Worm (Caenorhabditis elegans) whole organism, late embryonic: ENCODE measurements around the gene C15H11.10.

Experiments used
- C38D4.7 ChIP-seq: fragments of 200-800 bp; sonication (Bioruptor generic); optimal IDR thresholded peaks from 2 replicates; lab custom pipeline; 2018; ENCODE audit warnings: mild to moderate bottlenecking, missing genetic modification characterization, moderate library complexity, missing compliant biosample characterization
- F13H6.1 ChIP-seq: sonication (generic microtip); optimal IDR thresholded peaks from 2 replicates; lab custom pipeline; 2016; ENCODE audit warnings: missing genetic modification characterization, missing compliant biosample characterization
- K09A11.1 ChIP-seq: sonication (generic microtip); optimal IDR thresholded peaks from 2 replicates; lab custom pipeline; 2017; ENCODE audit warnings: antibody characterized with exemption, mild to moderate bottlenecking, missing genetic modification characterization, missing compliant biosample characterization; ENCODE audit not compliant: insufficient read depth
- ama-1 ChIP-seq: fragments of 150-350 bp; optimal IDR thresholded peaks from 2 replicates; lab custom pipeline; 2014
- ceh-18 ChIP-seq: sonication (generic microtip); optimal IDR thresholded peaks from 2 replicates; lab custom pipeline; 2016; ENCODE audit warnings: missing genetic modification characterization, missing compliant biosample characterization
- ceh-19 ChIP-seq: fragments of 200-800 bp; sonication (Bioruptor generic); optimal IDR thresholded peaks from 2 replicates; lab custom pipeline; 2018; ENCODE audit warnings: mild to moderate bottlenecking, missing genetic modification characterization, missing compliant biosample characterization
- ceh-22 ChIP-seq: sonication (generic microtip); optimal IDR thresholded peaks from 2 replicates; lab custom pipeline; 2017; ENCODE audit warnings: missing biosample characterization, missing genetic modification characterization
- ceh-30 ChIP-seq: fragments of 150-350 bp; optimal IDR thresholded peaks from 2 replicates; lab custom pipeline; 2014; ENCODE audit warnings: missing biosample characterization, missing genetic modification characterization
- ceh-34 ChIP-seq: sonication (generic microtip); optimal IDR thresholded peaks from 2 replicates; lab custom pipeline; 2016; ENCODE audit warnings: mild to moderate bottlenecking, missing genetic modification characterization, missing compliant biosample characterization
- che-1 ChIP-seq: sonication (generic microtip); optimal IDR thresholded peaks from 2 replicates; lab custom pipeline; 2016; ENCODE audit warnings: mild to moderate bottlenecking, missing genetic modification characterization, missing compliant biosample characterization
- dmd-4 ChIP-seq: sonication (generic microtip); optimal IDR thresholded peaks from 2 replicates; lab custom pipeline; 2016; ENCODE audit warnings: borderline replicate concordance, missing genetic modification characterization, missing compliant biosample characterization
- ets-4 ChIP-seq: sonication (generic microtip); optimal IDR thresholded peaks from 2 replicates; lab custom pipeline; 2016; ENCODE audit warnings: missing genetic modification characterization, missing compliant biosample characterization
- fkh-10 ChIP-seq: fragments of 150-350 bp; optimal IDR thresholded peaks from 2 replicates; lab custom pipeline; 2014; ENCODE audit warnings: missing biosample characterization, missing genetic modification reagents, missing genetic modification characterization
- hlh-13 ChIP-seq: fragments of 200-800 bp; sonication (Bioruptor generic); optimal IDR thresholded peaks from 2 replicates; lab custom pipeline; 2018; ENCODE audit warnings: mild to moderate bottlenecking, missing genetic modification characterization, missing compliant biosample characterization
- hlh-6 ChIP-seq: sonication (generic microtip); optimal IDR thresholded peaks from 2 replicates; lab custom pipeline; 2016; ENCODE audit warnings: missing genotype, missing genetic modification characterization, missing compliant biosample characterization
- madf-2 ChIP-seq: sonication (generic microtip); optimal IDR thresholded peaks from 2 replicates; lab custom pipeline; 2017; ENCODE audit warnings: missing genetic modification characterization, missing compliant biosample characterization
- nhr-232 ChIP-seq: sonication (generic microtip); optimal IDR thresholded peaks from 2 replicates; lab custom pipeline; 2016; ENCODE audit warnings: missing genetic modification characterization, missing compliant biosample characterization
- odd-2 ChIP-seq: sonication (generic microtip); optimal IDR thresholded peaks from 2 replicates; lab custom pipeline; 2017; ENCODE audit warnings: antibody characterized with exemption, mild to moderate bottlenecking, missing genetic modification characterization, missing compliant biosample characterization
- pag-3 ChIP-seq: sonication (generic microtip); optimal IDR thresholded peaks from 2 replicates; lab custom pipeline; 2016; ENCODE audit warnings: missing compliant biosample characterization, missing genetic modification characterization, borderline replicate concordance
- pat-9 ChIP-seq: fragments of 200-800 bp; sonication (Bioruptor generic); optimal IDR thresholded peaks from 2 replicates; lab custom pipeline; 2018; ENCODE audit warnings: mild to moderate bottlenecking, missing genetic modification characterization, moderate library complexity, missing compliant biosample characterization
- ref-2 ChIP-seq: sonication (generic microtip); optimal IDR thresholded peaks from 2 replicates; lab custom pipeline; 2016; ENCODE audit warnings: missing genetic modification characterization, missing compliant biosample characterization
- sox-2 ChIP-seq: fragments of 200-800 bp; sonication (Bioruptor generic); IDR thresholded peaks from 2 replicates; pipeline ENCODE4 v1.3.6; 2022; ENCODE audit warnings: missing genetic modification reagents, missing genetic modification characterization, missing compliant biosample characterization
- sox-4 ChIP-seq: sonication (generic microtip); optimal IDR thresholded peaks from 2 replicates; lab custom pipeline; 2017; ENCODE audit warnings: mild to moderate bottlenecking, missing genetic modification characterization, inconsistent platforms, missing compliant biosample characterization
- syd-9 ChIP-seq: sonication (generic microtip); optimal IDR thresholded peaks from 2 replicates; lab custom pipeline; 2016; ENCODE audit warnings: mild to moderate bottlenecking, missing genetic modification characterization, moderate library complexity, missing compliant biosample characterization
- tbx-2 ChIP-seq: sonication (generic microtip); optimal IDR thresholded peaks from 2 replicates; lab custom pipeline; 2016; ENCODE audit warnings: missing genetic modification characterization, missing compliant biosample characterization
- tbx-7 ChIP-seq: sonication (generic microtip); optimal IDR thresholded peaks from 2 replicates; lab custom pipeline; 2016; ENCODE audit warnings: missing genotype, missing genetic modification characterization, missing compliant biosample characterization
- unc-3 ChIP-seq, 2 experiments: fragments of 200-800 bp in 1 of 2; sonication (Bioruptor generic) in 1 of 2; sonication (generic microtip) in 1 of 2; conservative IDR thresholded peaks in 1 of 2; optimal IDR thresholded peaks in 1 of 2; 2 replicates each; pipeline versions ENCODE4 v1.3.6 to Lab custom; 2016 to 2022; ENCODE audit warnings: missing compliant biosample characterization in 2 of 2, missing genetic modification characterization in 2 of 2, missing genetic modification reagents in 1 of 2
- unc-42 ChIP-seq: sonication (generic microtip); optimal IDR thresholded peaks from 2 replicates; lab custom pipeline; 2016; ENCODE audit warnings: missing genotype, missing genetic modification characterization, missing compliant biosample characterization
- ztf-16 ChIP-seq: sonication (generic microtip); optimal IDR thresholded peaks from 2 replicates; lab custom pipeline; 2017; ENCODE audit warnings: missing genetic modification characterization, missing compliant biosample characterization

Gene C15H11.10

DNA sequence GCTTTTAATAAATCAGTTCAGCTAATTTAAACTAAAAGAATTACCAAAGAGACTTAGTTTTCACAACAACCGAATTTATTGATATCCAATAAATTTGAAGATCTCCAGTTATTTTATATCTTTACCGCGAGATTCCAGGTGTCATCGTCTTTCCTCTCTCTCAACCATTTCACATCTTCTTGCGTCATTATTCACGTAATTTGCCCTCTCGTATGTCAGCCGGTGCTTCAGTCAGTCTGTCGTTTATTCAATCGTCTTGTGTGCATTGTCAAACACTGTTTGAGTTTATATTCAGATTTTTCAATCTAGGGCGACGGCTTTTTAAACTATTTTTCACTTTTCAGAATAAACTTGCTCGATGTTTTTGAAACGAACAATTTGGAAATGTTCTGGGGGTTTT is 45.4 kb downstream of the C15H11.10 start:
- no peak for TF ChIP-seq ref-2 (tag; lab: Kevin White, UChicago)
- no peak for TF ChIP-seq hlh-13
- no peak for TF ChIP-seq che-1 (tag; lab: Kevin White, UChicago)
- TF ChIP-seq ztf-16 (tag; lab: Kevin White, UChicago): no peak
- no peak for TF ChIP-seq K09A11.1 (tag; lab: Kevin White, UChicago)
- TF ChIP-seq ceh-30 (tag; lab: Kevin White, UChicago): no peak
- TF ChIP-seq ceh-18 (tag; lab: Kevin White, UChicago): no peak
- no peak for TF ChIP-seq ceh-19 (GFP tag; lab: Kevin White, UChicago)
- no peak for TF ChIP-seq tbx-7
- no peak for TF ChIP-seq dmd-4
- no peak for TF ChIP-seq unc-3 (GFP tag; conservative IDR thresholded peaks at IDR 0.05; lab: Robert Waterston, UW)
- TF ChIP-seq unc-3 (tag; optimal IDR thresholded peaks at IDR 0.05; lab: Kevin White, UChicago): no peak
- no peak for TF ChIP-seq hlh-6 (tag; lab: Kevin White, UChicago)
- no peak for TF ChIP-seq sox-4 (tag; lab: Kevin White, UChicago)
- TF ChIP-seq unc-42 (tag; lab: Kevin White, UChicago): no peak

DNA sequence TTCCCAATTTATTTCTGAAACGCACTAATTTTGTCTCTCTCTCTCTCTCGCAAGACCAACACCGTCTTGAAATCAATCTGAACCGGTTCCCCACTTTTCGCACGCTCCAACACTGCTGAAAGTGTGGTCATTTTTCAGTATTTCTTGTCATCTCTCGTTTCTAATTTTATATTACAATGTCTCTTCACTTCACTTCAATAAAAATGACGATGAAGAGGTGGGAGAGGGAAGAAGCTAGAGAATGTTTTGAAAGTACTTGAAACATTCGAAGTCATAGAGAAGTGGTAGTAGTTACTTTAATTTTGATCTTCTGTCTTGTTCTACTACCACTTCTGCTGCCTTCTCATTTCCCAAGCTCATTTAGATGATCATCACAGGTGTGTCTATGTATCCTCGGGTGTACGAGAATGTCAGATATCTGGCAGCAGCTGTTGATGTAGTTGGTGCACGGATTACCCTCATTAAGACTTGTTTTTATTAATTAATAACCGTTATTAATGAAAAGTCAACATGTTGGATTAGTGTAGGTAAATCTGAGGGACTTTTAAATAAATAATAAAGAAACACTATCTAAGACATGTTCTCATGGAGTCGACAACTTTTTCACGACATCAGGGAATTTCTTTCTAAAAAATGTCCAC is 46.3 kb downstream of the C15H11.10 start:
- TF ChIP-seq ceh-22 (tag; lab: Kevin White, UChicago) (no peak), nhr-232 (tag; lab: Kevin White, UChicago) (no peak), ceh-18 (tag; lab: Kevin White, UChicago) (no peak), syd-9 (tag; lab: Kevin White, UChicago) (no peak), tbx-2 (no peak), pag-3 (tag; lab: Kevin White, UChicago) (no peak), ceh-34 (tag; lab: Kevin White, UChicago) (no peak), C38D4.7 (GFP tag; lab: Kevin White, UChicago) (no peak)

DNA sequence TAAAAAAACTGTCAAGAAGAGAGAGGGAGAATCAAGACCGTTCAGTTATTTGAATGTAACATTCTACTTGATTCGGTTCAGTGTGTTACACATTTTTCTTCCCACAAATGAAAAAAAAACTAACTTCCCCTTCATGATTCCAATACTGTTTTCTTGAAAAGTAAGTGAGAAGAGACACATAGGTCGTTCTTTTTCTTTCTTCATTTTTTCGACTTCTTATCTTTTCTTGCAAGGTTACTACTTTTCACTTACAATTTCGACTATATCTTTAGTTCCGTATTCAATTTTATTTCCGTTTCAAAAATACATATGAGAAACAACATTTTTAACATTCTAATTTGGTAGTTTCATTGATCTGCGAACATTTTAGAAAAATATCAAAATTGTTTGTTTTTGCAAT is 47.3 kb downstream of the C15H11.10 start:
- TF ChIP-seq ets-4 (tag; lab: Kevin White, UChicago) (no peak), che-1 (tag; lab: Kevin White, UChicago) (no peak), nhr-232 (tag; lab: Kevin White, UChicago) (no peak), madf-2 (tag; lab: Kevin White, UChicago) (no peak), sox-2 (GFP tag; lab: Robert Waterston, UW) (no peak)

DNA sequence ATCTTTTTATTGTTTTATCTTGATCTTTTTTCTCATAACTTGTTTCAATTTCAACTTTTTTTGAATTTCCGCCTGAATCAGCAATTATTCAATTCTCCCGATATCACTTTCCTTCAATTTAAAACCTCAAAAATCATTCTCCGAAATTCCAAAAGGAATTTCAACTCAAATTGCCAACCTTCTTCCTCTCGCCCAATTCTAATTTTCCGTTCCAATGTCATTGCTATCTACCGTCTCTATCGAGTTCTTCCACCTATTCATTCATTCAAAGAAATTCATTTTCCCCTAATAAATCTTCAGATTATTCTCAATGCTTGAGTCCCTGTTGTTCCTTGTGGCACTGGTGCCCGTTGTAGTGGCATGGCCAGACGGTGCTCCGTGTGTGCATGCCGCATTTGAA is 48.9 kb downstream of the C15H11.10 start, which contains the start of gene F23B12.4:
Gene F23B12.4 (plus strand): TSS at position 301 of the 400 bp plus-strand sequence.
- TF ChIP-seq ama-1 (no peak), F13H6.1 (tag; lab: Kevin White, UChicago) (no peak), pat-9 (tag; lab: Kevin White, UChicago) (no peak), ets-4 (tag; lab: Kevin White, UChicago) (no peak), fkh-10 (GFP tag; lab: Kevin White, UChicago) (no peak), odd-2 (no peak)
